Worm (Caenorhabditis elegans): ENCODE measurements around the gene pals-34.

DNA sequence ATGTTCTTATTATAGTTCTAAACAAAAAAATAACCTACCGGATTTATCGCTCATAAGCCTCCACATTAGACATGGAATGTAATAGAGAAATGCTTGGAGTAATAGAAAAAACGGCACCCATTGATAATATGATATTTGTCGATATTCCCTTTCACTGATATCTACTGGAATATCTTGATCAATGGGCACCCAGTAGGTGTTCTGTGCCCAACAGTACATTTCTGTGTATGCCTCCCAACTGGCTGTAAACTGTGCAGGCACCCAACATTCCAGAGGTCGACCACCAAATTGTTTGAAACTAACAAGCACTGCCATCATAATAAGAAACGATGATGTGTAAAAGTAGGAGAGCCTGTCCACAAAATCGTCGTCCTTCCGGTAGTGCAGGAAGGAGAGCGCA lies 8.1 kb upstream of the pals-34 start:
- TF ChIP-seq ceh-9 (tag; optimal IDR thresholded peaks at IDR 0.05) (no peak), ets-4 (tag; optimal IDR thresholded peaks at IDR 0.05) (no peak), hlh-6 (tag; optimal IDR thresholded peaks at IDR 0.05) (no peak), tbx-2 (tag; optimal IDR thresholded peaks at IDR 0.05) (no peak)
